Worm (Caenorhabditis elegans): ENCODE results near the gene tin-10.

tin-10 gene

ce11 chrIII:11502753-11503152 is at the start of gene tin-10:
TSS of gene tin-10 (minus strand) at chrIII:11502853.
- TF ChIP-seq unc-62 (GFP tag; optimal IDR thresholded peaks at IDR 0.05), result no peak

ce11 chrIII:11548070-11548469 is 45.4 kb upstream of the tin-10 start, which contains the start of gene Y66D12A.13:
TSS of gene Y66D12A.13 (plus strand) at chrIII:11548370.
- no peak for TF ChIP-seq unc-62 (GFP tag; optimal IDR thresholded peaks at IDR 0.05)

- no peak for TF ChIP-seq unc-62 (GFP tag; optimal IDR thresholded peaks at IDR 0.05)
These were observed 42.3 kb upstream of the tin-10 start for ce11 chrIII:11544947-11545346.

- no peak for TF ChIP-seq unc-62 (GFP tag; optimal IDR thresholded peaks at IDR 0.05)
These were observed 32.8 kb upstream of the tin-10 start for ce11 chrIII:11535453-11535852.

ce11 chrIII:11534624-11535079 is 32.0 kb upstream of the tin-10 start, which contains the start of gene nrps-1:
TSS of gene nrps-1 (plus strand) at chrIII:11534674.
- no peak for TF ChIP-seq unc-62 (GFP tag; optimal IDR thresholded peaks at IDR 0.05)

ce11 chrIII:11526396-11526795 is 23.7 kb upstream of the tin-10 start, which contains the start of gene xpb-1:
TSS of gene xpb-1 (plus strand) at chrIII:11526657.
- TF ChIP-seq unc-62 (GFP tag; optimal IDR thresholded peaks at IDR 0.05), result no peak

ce11 chrIII:11524073-11524472 is 21.4 kb upstream of the tin-10 start:
- no peak for TF ChIP-seq unc-62 (GFP tag; optimal IDR thresholded peaks at IDR 0.05)

ce11 chrIII:11523504-11524025 is 20.9 kb upstream of the tin-10 start, which contains the start of the genes Y66D12A.16 and such-1:
TSS of gene Y66D12A.16 (plus strand) at chrIII:11523554.
TSS of gene such-1 (minus strand) at chrIII:11523759.
- TF ChIP-seq unc-62 (GFP tag; optimal IDR thresholded peaks at IDR 0.05), result no peak

- no peak for TF ChIP-seq unc-62 (GFP tag; optimal IDR thresholded peaks at IDR 0.05)
These were observed 8.2 kb upstream of the tin-10 start for ce11 chrIII:11510826-11511225.

- no peak for TF ChIP-seq unc-62 (GFP tag; optimal IDR thresholded peaks at IDR 0.05)
These were observed 7.5 kb upstream of the tin-10 start for ce11 chrIII:11510120-11510519.

ce11 chrIII:11508816-11509215 is 6.2 kb upstream of the tin-10 start, which contains the start of gene Y66D12A.19:
TSS of gene Y66D12A.19 (plus strand) at chrIII:11509081.
- no peak for TF ChIP-seq unc-62 (GFP tag; optimal IDR thresholded peaks at IDR 0.05)

- TF ChIP-seq unc-62 (GFP tag; optimal IDR thresholded peaks at IDR 0.05), result no peak
These were observed 3.0 kb upstream of the tin-10 start for ce11 chrIII:11505621-11506020.

ce11 chrIII:11505213-11505612 is 2.6 kb upstream of the tin-10 start, which contains the start of the genes Y66D12A.21 and spe-6:
TSS of gene Y66D12A.21 (minus strand) at chrIII:11505302.
TSS of gene spe-6 (plus strand) at chrIII:11505488.
- TF ChIP-seq unc-62 (GFP tag; optimal IDR thresholded peaks at IDR 0.05), result no peak

- no peak for TF ChIP-seq unc-62 (GFP tag; optimal IDR thresholded peaks at IDR 0.05)
These were observed 2.0 kb downstream of the tin-10 start, which contains the start of gene nars-2 for ce11 chrIII:11500647-11501046. TSS of gene nars-2 (minus strand) at chrIII:11500747.

ce11 chrIII:11496496-11496895 is 6.2 kb downstream of the tin-10 start, which contains the start of gene Y66D12A.24:
TSS of gene Y66D12A.24 (plus strand) at chrIII:11496865.
- TF ChIP-seq unc-62 (GFP tag; optimal IDR thresholded peaks at IDR 0.05), result no peak

ce11 chrIII:11492489-11492888 is 10.2 kb downstream of the tin-10 start:
- TF ChIP-seq unc-62 (GFP tag; optimal IDR thresholded peaks at IDR 0.05), result no peak

- TF ChIP-seq unc-62 (GFP tag; optimal IDR thresholded peaks at IDR 0.05), result no peak
These were observed 12.4 kb downstream of the tin-10 start for ce11 chrIII:11490221-11490620.
